Fruit fly (Drosophila melanogaster): ENCODE data around the gene CG3386.

Gene CG3386

DNA sequence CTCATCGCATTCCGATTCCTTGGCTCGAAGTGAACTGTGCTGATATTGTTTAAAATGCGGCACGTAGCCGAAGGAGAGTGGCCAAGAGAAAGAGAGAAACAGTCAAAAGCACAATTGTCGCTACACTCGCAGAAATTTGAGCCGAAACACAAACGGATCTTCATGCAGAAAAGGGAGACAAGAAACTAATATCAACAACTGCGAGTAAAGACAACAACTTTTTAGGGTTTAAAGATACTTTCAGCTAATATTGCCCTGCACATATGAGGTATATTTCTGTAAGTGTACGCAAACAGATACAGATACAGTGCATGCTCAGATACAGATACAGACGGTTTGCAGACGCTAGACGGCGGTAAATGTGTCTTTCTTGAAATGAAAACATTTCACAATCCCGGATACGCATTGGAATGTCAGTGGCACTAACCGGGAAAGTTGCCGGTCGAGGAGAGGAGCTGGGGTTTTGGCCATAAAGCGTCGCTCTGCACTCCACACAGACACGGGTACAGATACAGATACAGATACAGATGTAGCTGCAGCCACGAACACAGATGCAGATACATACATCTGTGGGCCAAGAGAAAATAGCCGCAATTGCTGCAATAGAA is 38.1 kb downstream of the CG3386 start (continued):
- peak; percentile 81 for TF ChIP-seq CrebB (tag; optimal IDR thresholded peaks at IDR 0.05)
- TF ChIP-seq zen (tag; optimal IDR thresholded peaks at IDR 0.05) = peak; percentile 68
- peak; percentile 88 for TF ChIP-seq Hsf (GFP tag; optimal IDR thresholded peaks at IDR 0.05)
- peak; percentile 64 for TF ChIP-seq CG13296 (GFP tag; optimal IDR thresholded peaks at IDR 0.05)
- peak; percentile 91 for TF ChIP-seq so (GFP tag; IDR thresholded peaks at IDR 0.05)
- TF ChIP-seq Optix (GFP tag; IDR thresholded peaks at IDR 0.05) = peak; percentile 90
- TF ChIP-seq CG11560 (tag; IDR thresholded peaks at IDR 0.05) = peak; percentile 58; the same call in 1 of the 3 replicates
- TF ChIP-seq CG7556 (GFP tag; optimal IDR thresholded peaks at IDR 0.05) = peak; percentile 72
- no peak for TF ChIP-seq fd102C (GFP tag; optimal IDR thresholded peaks at IDR 0.05)
- peak; percentile 90 for TF ChIP-seq Oli (tag; optimal IDR thresholded peaks at IDR 0.05)
- TF ChIP-seq usp (GFP tag; optimal IDR thresholded peaks at IDR 0.05) = no peak
- TF ChIP-seq nmo (GFP tag; optimal IDR thresholded peaks at IDR 0.05) = peak; percentile 86
- peak; percentile 98 for TF ChIP-seq Med (GFP tag)
- peak; percentile 82 for TF ChIP-seq sim (GFP tag; IDR thresholded peaks at IDR 0.05)
- peak; percentile 51; the same call in 1 of the 2 replicates for TF ChIP-seq CG17612 (GFP tag; IDR thresholded peaks at IDR 0.05)
- no peak for TF ChIP-seq pita (GFP tag; optimal IDR thresholded peaks at IDR 0.05)
- TF ChIP-seq Mad (GFP tag; optimal IDR thresholded peaks at IDR 0.05) = peak; percentile 86
- peak; percentile 77 for TF ChIP-seq dmrt11E (tag; optimal IDR thresholded peaks at IDR 0.05)
- peak; percentile 73 for TF ChIP-seq CG11398 (GFP tag; optimal IDR thresholded peaks at IDR 0.05)
- peak; percentile 53 for TF ChIP-seq CTCF (GFP tag; optimal IDR thresholded peaks at IDR 0.05)
- no peak for TF ChIP-seq D (optimal IDR thresholded peaks at IDR 0.05)
- peak; percentile 89 for TF ChIP-seq D (GFP tag; optimal IDR thresholded peaks at IDR 0.05)
- TF ChIP-seq ranshi (GFP tag; IDR thresholded peaks at IDR 0.05) = peak; percentile 89
- TF ChIP-seq vnd (GFP tag; IDR thresholded peaks at IDR 0.05; ENCODE audit: partially characterized antibody) = no peak
- peak; percentile 93 for TF ChIP-seq ATbp (GFP tag; optimal IDR thresholded peaks at IDR 0.05)
- peak; percentile 86 to 94 for TF ChIP-seq dpn (GFP tag; optimal IDR thresholded peaks at IDR 0.05)
- TF ChIP-seq CG4820 (GFP tag; optimal IDR thresholded peaks at IDR 0.05) = peak; percentile 89
- peak; percentile 93 for TF ChIP-seq CG8089 (GFP tag; optimal IDR thresholded peaks at IDR 0.05)
- TF ChIP-seq ftz-f1 (GFP tag; optimal IDR thresholded peaks at IDR 0.05) = no peak
- TF ChIP-seq prd (optimal IDR thresholded peaks at IDR 0.05) = no peak
- TF ChIP-seq prd (GFP tag; IDR thresholded peaks at IDR 0.05) = peak; percentile 92
- peak; percentile 68 for TF ChIP-seq CG17186 (GFP tag; optimal IDR thresholded peaks at IDR 0.05)
- TF ChIP-seq Awh (GFP tag; IDR thresholded peaks at IDR 0.05) = peak; percentile 93
- TF ChIP-seq Meics (GFP tag; optimal IDR thresholded peaks at IDR 0.05) = peak; percentile 72
- peak; percentile 61 for TF ChIP-seq Myb (GFP tag; optimal IDR thresholded peaks at IDR 0.05)
- peak; percentile 76 for TF ChIP-seq sqz (GFP tag; optimal IDR thresholded peaks at IDR 0.05)
- TF ChIP-seq CG31441 (GFP tag; IDR thresholded peaks at IDR 0.05) = peak; percentile 89
- TF ChIP-seq Side (GFP tag; optimal IDR thresholded peaks at IDR 0.05) = peak; percentile 87
- TF ChIP-seq lmd (GFP tag; IDR thresholded peaks at IDR 0.05) = peak; percentile 81
- peak; percentile 86 for TF ChIP-seq Rx (GFP tag; IDR thresholded peaks at IDR 0.05)
- peak in 1 of 2 experiments; percentile 42 for TF ChIP-seq crp (GFP tag; optimal IDR thresholded peaks at IDR 0.05)
- no peak for TF ChIP-seq ato (GFP tag; IDR thresholded peaks at IDR 0.05; ENCODE audit: partially characterized antibody)
- peak; percentile 91 for TF ChIP-seq HLH3B (GFP tag; IDR thresholded peaks at IDR 0.05)
- no peak for TF ChIP-seq Hr39 (optimal IDR thresholded peaks at IDR 0.05)
- peak; percentile 82 for TF ChIP-seq p53 (GFP tag; optimal IDR thresholded peaks at IDR 0.05)
- peak; percentile 89 for TF ChIP-seq CG12769 (tag; optimal IDR thresholded peaks at IDR 0.05)
- peak; percentile 78 for TF ChIP-seq CG12155 (GFP tag; optimal IDR thresholded peaks at IDR 0.05)
- TF ChIP-seq pan (optimal IDR thresholded peaks at IDR 0.05) = no peak
- TF ChIP-seq pan (GFP tag; optimal IDR thresholded peaks at IDR 0.05 in 1 of 2, IDR thresholded peaks at IDR 0.05 in 1 of 2) = peak in 1 of 2 experiments; percentile 93
- TF ChIP-seq CG8924 (tag; optimal IDR thresholded peaks at IDR 0.05) = peak; percentile 83
- no peak for TF ChIP-seq HLH4C (GFP tag; IDR thresholded peaks at IDR 0.05; ENCODE audit: partially characterized antibody)
- TF ChIP-seq cg (GFP tag; optimal IDR thresholded peaks at IDR 0.05) = peak; percentile 62
